Worm (Caenorhabditis elegans) whole organism, late embryonic: ENCODE data around the gene C08E8.6.

Experiments used
- C08G9.2 ChIP-seq: sonication (generic microtip); optimal IDR thresholded peaks from 2 replicates; lab custom pipeline; 2016; ENCODE audit warnings: mild to moderate bottlenecking, missing genetic modification characterization, moderate library complexity, missing compliant biosample characterization
- F13H6.1 ChIP-seq: sonication (generic microtip); optimal IDR thresholded peaks from 2 replicates; lab custom pipeline; 2016; ENCODE audit warnings: missing genetic modification characterization, missing compliant biosample characterization
- T23F11.4 ChIP-seq: fragments of 200-800 bp; sonication (Bioruptor generic); optimal IDR thresholded peaks from 2 replicates; lab custom pipeline; 2018; ENCODE audit warnings: mild to moderate bottlenecking, missing genetic modification characterization, missing compliant biosample characterization
- ceh-18 ChIP-seq: sonication (generic microtip); optimal IDR thresholded peaks from 2 replicates; lab custom pipeline; 2016; ENCODE audit warnings: missing genetic modification characterization, missing compliant biosample characterization
- ceh-19 ChIP-seq: fragments of 200-800 bp; sonication (Bioruptor generic); optimal IDR thresholded peaks from 2 replicates; lab custom pipeline; 2018; ENCODE audit warnings: mild to moderate bottlenecking, missing genetic modification characterization, missing compliant biosample characterization
- ceh-22 ChIP-seq: sonication (generic microtip); optimal IDR thresholded peaks from 2 replicates; lab custom pipeline; 2017; ENCODE audit warnings: missing biosample characterization, missing genetic modification characterization
- ceh-31 ChIP-seq: sonication (generic microtip); optimal IDR thresholded peaks from 2 replicates; lab custom pipeline; 2016; ENCODE audit warnings: missing genetic modification characterization, missing compliant biosample characterization
- ceh-34 ChIP-seq: sonication (generic microtip); optimal IDR thresholded peaks from 2 replicates; lab custom pipeline; 2016; ENCODE audit warnings: mild to moderate bottlenecking, missing genetic modification characterization, missing compliant biosample characterization
- ceh-45 ChIP-seq: fragments of 200-800 bp; sonication (Bioruptor generic); IDR thresholded peaks from 2 replicates; pipeline ENCODE4 v1.3.6; 2022; ENCODE audit warnings: missing genetic modification reagents, missing genetic modification characterization, missing compliant biosample characterization
- ceh-48 ChIP-seq: sonication (generic microtip); optimal IDR thresholded peaks from 2 replicates; lab custom pipeline; 2016; ENCODE audit warnings: missing genetic modification characterization, inconsistent platforms, missing compliant biosample characterization
- ceh-6 ChIP-seq: fragments of 200-800 bp; sonication (Bioruptor generic); optimal IDR thresholded peaks from 2 replicates; lab custom pipeline; 2018; ENCODE audit warnings: mild to moderate bottlenecking, missing genetic modification characterization, missing compliant biosample characterization
- ceh-9 ChIP-seq: sonication (generic microtip); optimal IDR thresholded peaks from 2 replicates; lab custom pipeline; 2016; ENCODE audit warnings: mild to moderate bottlenecking, missing genetic modification characterization, inconsistent platforms, missing compliant biosample characterization
- che-1 ChIP-seq: sonication (generic microtip); optimal IDR thresholded peaks from 2 replicates; lab custom pipeline; 2016; ENCODE audit warnings: mild to moderate bottlenecking, missing genetic modification characterization, missing compliant biosample characterization
- dmd-4 ChIP-seq: sonication (generic microtip); optimal IDR thresholded peaks from 2 replicates; lab custom pipeline; 2016; ENCODE audit warnings: borderline replicate concordance, missing genetic modification characterization, missing compliant biosample characterization
- dve-1 ChIP-seq: sonication (generic microtip); optimal IDR thresholded peaks from 2 replicates; lab custom pipeline; 2017; ENCODE audit warnings: antibody characterized with exemption, mild to moderate bottlenecking, missing genetic modification characterization, missing compliant biosample characterization
- elt-2 ChIP-seq: sonication (generic microtip); optimal IDR thresholded peaks from 2 replicates; lab custom pipeline; 2016; ENCODE audit warnings: missing genetic modification reagents, missing genetic modification characterization, missing compliant biosample characterization
- elt-4 ChIP-seq: sonication (generic microtip); optimal IDR thresholded peaks from 2 replicates; lab custom pipeline; 2016; ENCODE audit warnings: missing genetic modification characterization, missing compliant biosample characterization
- ets-4 ChIP-seq: sonication (generic microtip); optimal IDR thresholded peaks from 2 replicates; lab custom pipeline; 2016; ENCODE audit warnings: missing genetic modification characterization, missing compliant biosample characterization
- eyg-1 ChIP-seq: sonication (generic microtip); optimal IDR thresholded peaks from 2 replicates; lab custom pipeline; 2016; ENCODE audit warnings: missing genotype, missing genetic modification characterization, missing compliant biosample characterization
- fkh-10 ChIP-seq: fragments of 150-350 bp; optimal IDR thresholded peaks from 2 replicates; lab custom pipeline; 2014; ENCODE audit warnings: missing biosample characterization, missing genetic modification reagents, missing genetic modification characterization
- fkh-6 ChIP-seq: sonication (generic microtip); optimal IDR thresholded peaks from 2 replicates; lab custom pipeline; 2016; ENCODE audit warnings: missing genetic modification characterization, missing compliant biosample characterization
- gmeb-2 ChIP-seq: sonication (generic microtip); optimal IDR thresholded peaks from 2 replicates; lab custom pipeline; 2016; ENCODE audit warnings: missing genetic modification characterization, inconsistent platforms, missing compliant biosample characterization
- hlh-13 ChIP-seq: fragments of 200-800 bp; sonication (Bioruptor generic); optimal IDR thresholded peaks from 2 replicates; lab custom pipeline; 2018; ENCODE audit warnings: mild to moderate bottlenecking, missing genetic modification characterization, missing compliant biosample characterization
- hlh-15 ChIP-seq: sonication (generic microtip); optimal IDR thresholded peaks from 2 replicates; lab custom pipeline; 2016; ENCODE audit warnings: missing genetic modification characterization, missing compliant biosample characterization
- hlh-30 ChIP-seq: sonication (generic microtip); optimal IDR thresholded peaks from 2 replicates; lab custom pipeline; 2017; ENCODE audit warnings: antibody characterized with exemption, missing genetic modification characterization, missing compliant biosample characterization; ENCODE audit not compliant: insufficient read depth
- hlh-8 ChIP-seq: sonication (generic microtip); optimal IDR thresholded peaks from 2 replicates; lab custom pipeline; 2016; ENCODE audit warnings: missing genotype, missing genetic modification characterization, missing compliant biosample characterization
- lim-6 ChIP-seq: sonication (generic microtip); optimal IDR thresholded peaks from 2 replicates; lab custom pipeline; 2016; ENCODE audit warnings: missing genetic modification characterization, missing compliant biosample characterization
- lin-11 ChIP-seq: fragments of 200-800 bp; sonication (Bioruptor generic); optimal IDR thresholded peaks from 2 replicates; lab custom pipeline; 2018; ENCODE audit warnings: mild to moderate bottlenecking, missing genetic modification characterization, missing compliant biosample characterization
- mec-3 ChIP-seq: sonication (generic microtip); optimal IDR thresholded peaks from 2 replicates; lab custom pipeline; 2016; ENCODE audit warnings: borderline replicate concordance, missing genetic modification characterization, missing compliant biosample characterization
- nfya-1 ChIP-seq: sonication (generic microtip); optimal IDR thresholded peaks from 2 replicates; lab custom pipeline; 2017; ENCODE audit warnings: missing genetic modification characterization, mild to moderate bottlenecking, missing compliant biosample characterization, antibody characterized with exemption, moderate library complexity
- npax-4 ChIP-seq: sonication (generic microtip); optimal IDR thresholded peaks from 2 replicates; lab custom pipeline; 2016; ENCODE audit warnings: missing genetic modification characterization, missing compliant biosample characterization
- odd-2 ChIP-seq: sonication (generic microtip); optimal IDR thresholded peaks from 2 replicates; lab custom pipeline; 2017; ENCODE audit warnings: antibody characterized with exemption, mild to moderate bottlenecking, missing genetic modification characterization, missing compliant biosample characterization
- pax-1 ChIP-seq: fragments of 150-350 bp; optimal IDR thresholded peaks from 2 replicates; lab custom pipeline; 2014; ENCODE audit warnings: missing biosample characterization, missing genetic modification characterization
- pha-2 ChIP-seq: sonication (generic microtip); optimal IDR thresholded peaks from 2 replicates; lab custom pipeline; 2017; ENCODE audit warnings: mild to moderate bottlenecking, missing genetic modification characterization, missing compliant biosample characterization
- sdc-2 ChIP-seq: sonication (generic microtip); optimal IDR thresholded peaks from 2 replicates; lab custom pipeline; 2016; ENCODE audit warnings: missing genotype, missing genetic modification characterization, missing compliant biosample characterization
- sox-2 ChIP-seq: fragments of 200-800 bp; sonication (Bioruptor generic); IDR thresholded peaks from 2 replicates; pipeline ENCODE4 v1.3.6; 2022; ENCODE audit warnings: missing genetic modification reagents, missing genetic modification characterization, missing compliant biosample characterization
- syd-9 ChIP-seq: sonication (generic microtip); optimal IDR thresholded peaks from 2 replicates; lab custom pipeline; 2016; ENCODE audit warnings: mild to moderate bottlenecking, missing genetic modification characterization, moderate library complexity, missing compliant biosample characterization
- tbx-2 ChIP-seq: sonication (generic microtip); optimal IDR thresholded peaks from 2 replicates; lab custom pipeline; 2016; ENCODE audit warnings: missing genetic modification characterization, missing compliant biosample characterization
- unc-42 ChIP-seq: sonication (generic microtip); optimal IDR thresholded peaks from 2 replicates; lab custom pipeline; 2016; ENCODE audit warnings: missing genotype, missing genetic modification characterization, missing compliant biosample characterization
- unc-55 ChIP-seq: sonication (generic microtip); optimal IDR thresholded peaks from 2 replicates; lab custom pipeline; 2017; ENCODE audit warnings: missing biosample characterization, missing genetic modification reagents, missing genetic modification characterization
- unc-86 ChIP-seq: sonication (generic microtip); optimal IDR thresholded peaks from 2 replicates; lab custom pipeline; 2016; ENCODE audit warnings: missing genetic modification characterization, missing compliant biosample characterization
- zip-5 ChIP-seq: sonication (generic microtip); optimal IDR thresholded peaks from 2 replicates; lab custom pipeline; 2016; ENCODE audit warnings: missing genetic modification characterization, missing compliant biosample characterization
- ztf-16 ChIP-seq: sonication (generic microtip); optimal IDR thresholded peaks from 2 replicates; lab custom pipeline; 2017; ENCODE audit warnings: missing genetic modification characterization, missing compliant biosample characterization

C08E8.6 gene

DNA sequence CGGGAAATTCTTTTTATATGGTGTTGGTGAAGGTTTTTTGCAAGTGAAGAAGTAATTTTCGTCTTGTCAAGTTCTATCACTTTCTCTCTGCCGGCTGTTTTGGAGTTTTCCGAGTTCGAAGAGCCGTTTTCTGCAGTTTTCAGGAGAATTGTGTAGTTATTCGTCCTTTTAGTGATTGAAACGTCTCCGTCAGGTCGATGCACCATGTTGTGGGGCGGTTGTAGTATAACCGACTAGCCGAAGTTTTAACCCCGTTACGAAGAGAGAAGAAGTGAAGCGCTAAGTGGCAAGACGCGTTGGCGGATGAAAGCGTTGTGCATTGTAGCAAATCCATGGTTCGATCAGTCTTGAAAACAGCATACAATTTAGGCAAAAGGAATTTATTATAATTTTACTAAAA lies 34.5 kb upstream of the C08E8.6 start:
- no peak for TF ChIP-seq dmd-4 (tag; lab: Kevin White, UChicago)
- TF ChIP-seq ceh-22 (tag; lab: Kevin White, UChicago), result no peak
- TF ChIP-seq ceh-48 (tag; lab: Kevin White, UChicago), result no peak
- no peak for TF ChIP-seq hlh-30 (tag; lab: Kevin White, UChicago)
- TF ChIP-seq hlh-8 (tag; lab: Kevin White, UChicago), result no peak
- no peak for TF ChIP-seq T23F11.4 (GFP tag; lab: Kevin White, UChicago)
- TF ChIP-seq mec-3 (tag; lab: Kevin White, UChicago), result no peak
- no peak for TF ChIP-seq fkh-10 (GFP tag; lab: Kevin White, UChicago)
- TF ChIP-seq F13H6.1 (tag; lab: Kevin White, UChicago), result no peak
- no peak for TF ChIP-seq fkh-6
- TF ChIP-seq zip-5 (tag; lab: Kevin White, UChicago), result no peak
- no peak for TF ChIP-seq odd-2 (tag; lab: Kevin White, UChicago)
- TF ChIP-seq pax-1 (tag; lab: Kevin White, UChicago), result no peak
- no peak for TF ChIP-seq lim-6 (tag; lab: Kevin White, UChicago)
- TF ChIP-seq hlh-13 (GFP tag; lab: Kevin White, UChicago), result no peak
- TF ChIP-seq syd-9 (tag; lab: Kevin White, UChicago), result no peak
- TF ChIP-seq dve-1, result no peak
- TF ChIP-seq ceh-6 (GFP tag; lab: Kevin White, UChicago), result no peak
- TF ChIP-seq, all 69 proteins: peak for 0

DNA sequence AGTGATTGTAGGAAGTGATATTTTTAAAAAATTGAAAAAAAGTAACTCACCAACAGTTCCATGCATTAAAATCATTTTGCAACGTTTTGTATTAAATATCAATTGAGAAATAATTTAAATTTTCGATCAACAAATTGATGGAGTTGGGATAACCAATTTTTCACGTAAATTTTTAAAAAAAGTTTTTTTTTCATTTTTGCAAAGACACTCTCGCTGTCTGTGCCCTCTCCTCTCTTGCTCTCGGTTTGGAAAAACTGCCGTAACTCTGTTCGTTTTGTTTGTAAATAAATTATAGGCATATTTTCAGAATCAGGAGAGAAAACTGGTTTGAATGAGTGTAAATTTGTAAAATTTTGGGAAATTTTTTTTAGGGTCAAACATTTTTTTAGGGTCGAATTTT lies 29.6 kb upstream of the C08E8.6 start, which contains the start of gene Y51A2B.16:
Gene Y51A2B.16 (minus strand): TSS at position 101 of the 400 bp plus-strand sequence.
- TF ChIP-seq npax-4 (tag; lab: Kevin White, UChicago) (no peak), lim-6 (tag; lab: Kevin White, UChicago) (no peak), ceh-18 (tag; lab: Kevin White, UChicago) (no peak), unc-86 (no peak)

DNA sequence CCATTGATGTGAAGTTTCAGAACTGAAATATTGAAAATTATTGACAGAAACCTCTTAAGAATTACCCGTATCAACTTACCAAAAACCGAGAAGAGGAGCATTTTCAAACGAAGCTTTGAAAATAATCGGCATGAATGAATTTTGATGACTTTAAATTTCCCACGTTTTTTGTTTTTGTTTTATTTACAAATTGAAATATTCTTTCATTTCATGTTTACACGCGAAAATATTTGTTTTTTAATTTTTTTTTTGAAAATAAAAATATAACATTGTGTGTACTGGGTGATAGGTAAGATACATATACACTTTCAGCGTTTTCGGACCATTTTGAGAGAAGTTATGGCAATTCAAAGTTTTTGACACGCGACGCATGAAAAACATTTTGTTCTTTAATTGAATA lies 27.4 kb upstream of the C08E8.6 start, which contains the start of gene Y51A2B.9:
Gene Y51A2B.9 (minus strand): TSS at position 101 of the 400 bp plus-strand sequence.
- TF ChIP-seq unc-42 (tag; lab: Kevin White, UChicago), result no peak
- TF ChIP-seq ceh-45, result no peak
- TF ChIP-seq C08G9.2 (tag; lab: Kevin White, UChicago), result no peak
- TF ChIP-seq hlh-15 (tag; lab: Kevin White, UChicago), result no peak
- no peak for TF ChIP-seq ceh-34 (tag; lab: Kevin White, UChicago)
- TF ChIP-seq eyg-1, result no peak
- no peak for TF ChIP-seq ceh-9 (tag; lab: Kevin White, UChicago)
- no peak for TF ChIP-seq ceh-6 (GFP tag; lab: Kevin White, UChicago)
- TF ChIP-seq ets-4 (tag; lab: Kevin White, UChicago), result no peak
- TF ChIP-seq T23F11.4 (GFP tag; lab: Kevin White, UChicago), result no peak
- TF ChIP-seq hlh-8 (tag; lab: Kevin White, UChicago), result no peak
- no peak for TF ChIP-seq ceh-22 (tag; lab: Kevin White, UChicago)
- TF ChIP-seq pax-1 (tag; lab: Kevin White, UChicago), result no peak
- TF ChIP-seq gmeb-2 (tag; lab: Kevin White, UChicago), result no peak
- TF ChIP-seq hlh-30 (tag; lab: Kevin White, UChicago), result no peak
- no peak for TF ChIP-seq lin-11 (tag; lab: Kevin White, UChicago)
- no peak for TF ChIP-seq npax-4 (tag; lab: Kevin White, UChicago)

DNA sequence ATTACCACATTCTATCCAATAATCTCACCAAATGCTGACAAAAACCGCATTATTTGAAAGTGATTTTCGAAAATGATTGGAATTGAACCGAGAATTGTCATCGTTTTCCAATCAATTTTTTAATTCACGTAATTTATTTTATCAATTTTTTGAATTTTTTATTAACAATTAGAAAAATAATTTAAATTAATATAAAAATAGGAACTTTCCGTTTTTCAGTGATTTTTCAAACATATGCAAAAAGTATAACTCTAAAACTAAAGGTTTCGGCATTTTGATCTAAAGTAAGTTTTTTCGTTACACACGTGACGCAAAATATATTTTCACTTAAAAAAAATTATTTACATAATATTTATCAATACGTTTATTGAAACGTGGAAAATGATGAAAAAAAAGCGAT lies 26.0 kb upstream of the C08E8.6 start, which contains the start of gene Y51A2B.6:
Gene Y51A2B.6 (minus strand): TSS at position 101 of the 400 bp plus-strand sequence.
- no peak for TF ChIP-seq ztf-16 (tag; lab: Kevin White, UChicago)
- TF ChIP-seq hlh-15 (tag; lab: Kevin White, UChicago), result no peak

DNA sequence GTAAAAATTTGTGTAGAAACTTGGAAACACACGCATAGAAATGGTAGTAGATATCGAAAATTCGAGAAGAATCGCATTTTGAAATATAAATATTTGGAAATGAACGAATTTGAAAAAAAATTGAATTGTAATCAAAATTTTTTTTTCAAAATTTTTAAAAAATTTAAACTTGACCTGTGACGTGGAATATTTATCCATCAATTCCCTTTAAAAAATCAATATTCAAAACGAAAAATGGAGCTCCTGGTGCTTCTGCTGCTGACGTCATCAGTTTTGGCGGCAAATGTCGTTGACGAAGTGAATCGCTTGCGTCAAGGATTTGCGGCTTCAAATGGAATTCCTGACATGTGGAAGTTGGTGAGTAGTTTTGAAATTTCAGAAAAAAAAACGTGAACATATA lies 20.8 kb upstream of the C08E8.6 start, which contains the start of the genes Y51A2B.4 and Y51A2B.5:
Gene Y51A2B.4 (minus strand): TSS at position 101 of the 400 bp plus-strand sequence.
Gene Y51A2B.5 (plus strand): TSS at position 232 of the 400 bp plus-strand sequence.
- TF ChIP-seq nfya-1 (tag; lab: Kevin White, UChicago) (no peak), che-1 (tag; lab: Kevin White, UChicago) (no peak), unc-55 (GFP tag; lab: Kevin White, UChicago) (no peak), gmeb-2 (tag; lab: Kevin White, UChicago) (no peak), fkh-10 (GFP tag; lab: Kevin White, UChicago) (no peak), sox-2 (GFP tag; lab: Robert Waterston, UW) (no peak), pha-2 (tag; lab: Kevin White, UChicago) (no peak), elt-2 (tag; lab: Kevin White, UChicago) (no peak), ceh-19 (GFP tag; lab: Kevin White, UChicago) (no peak), ceh-31 (tag; lab: Kevin White, UChicago) (no peak), dmd-4 (tag; lab: Kevin White, UChicago) (no peak), sdc-2 (no peak), hlh-8 (tag; lab: Kevin White, UChicago) (no peak), tbx-2 (tag; lab: Kevin White, UChicago) (no peak), zip-5 (tag; lab: Kevin White, UChicago) (no peak), ets-4 (tag; lab: Kevin White, UChicago) (no peak), lin-11 (tag; lab: Kevin White, UChicago) (no peak), elt-4 (tag; lab: Kevin White, UChicago) (no peak)
